Fruit fly (Drosophila melanogaster) whole organism: Measurements from ENCODE around the gene CG17378.

Source experiments
- CG8478 ChIP-seq: fragments of >200 bp; optimal IDR thresholded peaks from 2 replicates; lab custom pipeline; 2018; ENCODE audit warnings: inconsistent platforms
- Dll ChIP-seq: fragments of >200 bp; optimal IDR thresholded peaks from 2 replicates; lab custom pipeline; 2017
- pan ChIP-seq: fragments of >200 bp; optimal IDR thresholded peaks from 2 replicates; lab custom pipeline; 2017
- psq ChIP-seq: fragments of >200 bp; optimal IDR thresholded peaks from 2 replicates; lab custom pipeline; 2017
- usp ChIP-seq: fragments of >200 bp; optimal IDR thresholded peaks from 2 replicates; lab custom pipeline; 2017; ENCODE audit warnings: missing biosample characterization, missing genetic modification characterization, mixed read lengths

- TF ChIP-seq psq (no peak), usp (GFP tag; lab: Kevin White, UChicago) (no peak), CG8478 (no peak), pan (lab: Kevin White, UChicago) (no peak), Dll (lab: Kevin White, UChicago) (no peak)
Observed at dm6 chr2L:6794418-6794793, 20.6 kb downstream of the CG17378 start.
